Fruit fly (Drosophila melanogaster) whole organism, adult: Measurements from ENCODE around the gene CG1910.

Source experiments
- CG11617 ChIP-seq: fragments of 200-800 bp; sonication (Bioruptor generic); optimal IDR thresholded peaks from 2 replicates; lab custom pipeline; 2017; ENCODE audit warnings: mild to moderate bottlenecking, missing biosample characterization, missing genetic modification reagents, missing genetic modification characterization
- CG12768 ChIP-seq: fragments of 200-800 bp; sonication (Bioruptor generic); optimal IDR thresholded peaks from 2 replicates; lab custom pipeline; 2017; ENCODE audit warnings: missing biosample characterization, missing genetic modification characterization, mild to moderate bottlenecking, moderate library complexity, missing genetic modification reagents
- CG14711 ChIP-seq: fragments of 200-800 bp; sonication (Bioruptor generic); optimal IDR thresholded peaks from 2 replicates; lab custom pipeline; 2018; ENCODE audit warnings: missing biosample characterization, mild to moderate bottlenecking, missing genetic modification characterization, moderate library complexity
- CG1620 ChIP-seq: fragments of 200-800 bp; sonication (Bioruptor generic); optimal IDR thresholded peaks from 2 replicates; lab custom pipeline; 2016; ENCODE audit warnings: missing biosample characterization, missing genetic modification characterization
- CG33017 ChIP-seq: fragments of 200-800 bp; sonication (Bioruptor generic); optimal IDR thresholded peaks from 2 replicates; lab custom pipeline; 2018; ENCODE audit warnings: missing biosample characterization, mild to moderate bottlenecking, missing genetic modification characterization, moderate library complexity
- CG5204 ChIP-seq: fragments of 200-800 bp; sonication (Bioruptor generic); optimal IDR thresholded peaks from 2 replicates; lab custom pipeline; 2016; ENCODE audit warnings: missing biosample characterization, missing genetic modification characterization
- CG7045 ChIP-seq: fragments of 200-800 bp; sonication (Bioruptor generic); optimal IDR thresholded peaks from 2 replicates; lab custom pipeline; 2017; ENCODE audit warnings: missing biosample characterization, mild to moderate bottlenecking, missing genetic modification characterization
- CG7101 ChIP-seq: fragments of 200-800 bp; sonication (Bioruptor generic); optimal IDR thresholded peaks from 2 replicates; lab custom pipeline; 2018; ENCODE audit warnings: missing biosample characterization, mild to moderate bottlenecking, missing genetic modification characterization, moderate library complexity
- Clk ChIP-seq: fragments of 200-800 bp; sonication (Bioruptor generic); optimal IDR thresholded peaks from 2 replicates; lab custom pipeline; 2017; ENCODE audit warnings: missing biosample characterization, missing genetic modification characterization
- Crg-1 ChIP-seq: fragments of 200-800 bp; sonication (Bioruptor generic); optimal IDR thresholded peaks from 2 replicates; lab custom pipeline; 2016; ENCODE audit warnings: missing biosample characterization, missing genetic modification characterization
- Hr96 ChIP-seq: fragments of 200-800 bp; sonication (Bioruptor generic); optimal IDR thresholded peaks from 2 replicates; lab custom pipeline; 2016; ENCODE audit warnings: missing biosample characterization, missing genetic modification characterization
- Mnt ChIP-seq: fragments of 200-800 bp; sonication (Bioruptor generic); optimal IDR thresholded peaks from 2 replicates; lab custom pipeline; 2016; ENCODE audit warnings: missing biosample characterization, mild to moderate bottlenecking, missing genetic modification characterization
- bab1 ChIP-seq: fragments of 200-800 bp; sonication (Bioruptor generic); optimal IDR thresholded peaks from 3 replicates; lab custom pipeline; 2019; ENCODE audit warnings: missing biosample characterization, mild to moderate bottlenecking, missing genetic modification characterization, moderate library complexity
- cic ChIP-seq: fragments of 200-800 bp; sonication (Bioruptor generic); optimal IDR thresholded peaks from 2 replicates; lab custom pipeline; 2017; ENCODE audit warnings: missing biosample characterization, mild to moderate bottlenecking, missing genetic modification characterization, moderate library complexity
- cnc ChIP-seq, 2 experiments: fragments of >200 bp; optimal IDR thresholded peaks; 2 replicates each; lab custom pipeline; 2017
- kay ChIP-seq: fragments of 200-800 bp; sonication (Bioruptor generic); peaks from one replicate; lab custom pipeline; 2016; ENCODE audit warnings: missing biosample characterization, missing genetic modification characterization, borderline replicate concordance
- ovo ChIP-seq: fragments of 200-800 bp; sonication (Bioruptor generic); optimal IDR thresholded peaks from 2 replicates; lab custom pipeline; 2016; ENCODE audit warnings: missing biosample characterization, missing genetic modification characterization
- pad ChIP-seq: fragments of 200-800 bp; sonication (Bioruptor generic); optimal IDR thresholded peaks from 3 replicates; lab custom pipeline; 2017; ENCODE audit warnings: missing biosample characterization, missing genetic modification characterization, mild to moderate bottlenecking, moderate library complexity, missing genetic modification reagents
- tj ChIP-seq: fragments of 200-800 bp; sonication (Bioruptor generic); optimal IDR thresholded peaks from 3 replicates; lab custom pipeline; 2017; ENCODE audit warnings: missing biosample characterization, mild to moderate bottlenecking, missing genetic modification characterization, moderate library complexity
- toe ChIP-seq: fragments of 200-800 bp; sonication (Bioruptor generic); optimal IDR thresholded peaks from 2 replicates; lab custom pipeline; 2016; ENCODE audit warnings: missing biosample characterization, missing genetic modification characterization

CG1910 gene

dm6 chr3R:31727773-31728172 lies 19.7 kb upstream of the CG1910 start:
- TF ChIP-seq kay (GFP tag; lab: Kevin White, UChicago) (no peak), CG12768 (GFP tag; lab: Kevin White, UChicago) (no peak), CG7101 (no peak), CG33017 (tag; lab: Kevin White, UChicago) (no peak), bab1 (GFP tag; lab: Kevin White, UChicago) (no peak), cnc (optimal IDR thresholded peaks at IDR 0.05; lab: Kevin White, UChicago) (no peak), Mnt (GFP tag; lab: Kevin White, UChicago) (no peak), CG7045 (GFP tag; lab: Kevin White, UChicago) (no peak), Crg-1 (GFP tag; lab: Kevin White, UChicago) (no peak), CG14711 (tag; lab: Kevin White, UChicago) (no peak), CG5204 (GFP tag; lab: Kevin White, UChicago) (no peak), ovo (GFP tag; lab: Kevin White, UChicago) (no peak), pad (GFP tag; lab: Kevin White, UChicago) (no peak)

- TF ChIP-seq cic (GFP tag; lab: Kevin White, UChicago) (peak; percentile 6), bab1 (GFP tag; lab: Kevin White, UChicago) (peak; percentile 59), Mnt (GFP tag; lab: Kevin White, UChicago) (peak; percentile 98), pad (GFP tag; lab: Kevin White, UChicago) (no peak)
Observed at dm6 chr3R:31736776-31737175, 10.7 kb upstream of the CG1910 start, which contains the start of the genes CstF50 and CG11563. Gene CstF50, minus strand, starts transcription at chr3R:31736963. Gene CG11563, plus strand, starts transcription at chr3R:31737035.

dm6 chr3R:31738060-31738619 lies 9.3 kb upstream of the CG1910 start, which contains the start of gene eEF1alpha2:
Gene eEF1alpha2, plus strand, starts transcription at chr3R:31738468.
- no peak for TF ChIP-seq Crg-1 (GFP tag; lab: Kevin White, UChicago)
- no peak for TF ChIP-seq CG33017 (tag; lab: Kevin White, UChicago)
- TF ChIP-seq kay (GFP tag; lab: Kevin White, UChicago): peak; percentile 61
- TF ChIP-seq CG12768 (GFP tag; lab: Kevin White, UChicago): no peak
- TF ChIP-seq CG7101: no peak
- TF ChIP-seq Mnt (GFP tag; lab: Kevin White, UChicago): peak; percentile 18
- peak; percentile 44 for TF ChIP-seq toe (GFP tag; lab: Kevin White, UChicago)

dm6 chr3R:31739067-31739786 lies 8.2 kb upstream of the CG1910 start:
- TF ChIP-seq Mnt (GFP tag; lab: Kevin White, UChicago) (peak; percentile 18), cic (GFP tag; lab: Kevin White, UChicago) (no peak)

- peak; percentile 5 for TF ChIP-seq CG33017 (tag; lab: Kevin White, UChicago)
- no peak for TF ChIP-seq CG11617 (GFP tag; lab: Kevin White, UChicago)
Observed at dm6 chr3R:31741278-31741677, 6.2 kb upstream of the CG1910 start.

- no peak for TF ChIP-seq ovo (GFP tag; lab: Kevin White, UChicago)
- peak; percentile 88 for TF ChIP-seq CG14711 (tag; lab: Kevin White, UChicago)
- peak; percentile 36 for TF ChIP-seq CG12768 (GFP tag; lab: Kevin White, UChicago)
- TF ChIP-seq CG7045 (GFP tag; lab: Kevin White, UChicago): no peak
- TF ChIP-seq kay (GFP tag; lab: Kevin White, UChicago): peak; percentile 100
- peak; percentile 73 for TF ChIP-seq pad (GFP tag; lab: Kevin White, UChicago)
- TF ChIP-seq bab1 (GFP tag; lab: Kevin White, UChicago): peak; percentile 79
- TF ChIP-seq cic (GFP tag; lab: Kevin White, UChicago): peak; percentile 30
Observed at dm6 chr3R:31743279-31743678, 4.2 kb upstream of the CG1910 start, which contains the start of gene Tbca. Gene Tbca, plus strand, starts transcription at chr3R:31743490.

dm6 chr3R:31744044-31744652 lies 3.3 kb upstream of the CG1910 start, which contains the start of gene CG1896:
Gene CG1896, plus strand, starts transcription at chr3R:31744282.
- TF ChIP-seq Crg-1 (GFP tag; lab: Kevin White, UChicago) (peak; percentile 9), CG7101 (peak; percentile 60), pad (GFP tag; lab: Kevin White, UChicago) (no peak), Hr96 (GFP tag; lab: Kevin White, UChicago) (no peak), CG11617 (GFP tag; lab: Kevin White, UChicago) (peak; percentile 30), kay (GFP tag; lab: Kevin White, UChicago) (no peak), ovo (GFP tag; lab: Kevin White, UChicago) (no peak), CG7045 (GFP tag; lab: Kevin White, UChicago) (peak; percentile 19), Clk (GFP tag; lab: Kevin White, UChicago) (no peak), CG33017 (tag; lab: Kevin White, UChicago) (peak; percentile 22), CG5204 (GFP tag; lab: Kevin White, UChicago) (no peak), CG14711 (tag; lab: Kevin White, UChicago) (peak; percentile 84), cic (GFP tag; lab: Kevin White, UChicago) (no peak), CG12768 (GFP tag; lab: Kevin White, UChicago) (peak; percentile 61), CG1620 (GFP tag; lab: Kevin White, UChicago) (peak; percentile 26), toe (GFP tag; lab: Kevin White, UChicago) (peak; percentile 51), bab1 (GFP tag; lab: Kevin White, UChicago) (peak; percentile 49), Mnt (GFP tag; lab: Kevin White, UChicago) (peak; percentile 41), cnc (optimal IDR thresholded peaks at IDR 0.05; lab: Kevin White, UChicago) (no peak), tj (GFP tag; lab: Kevin White, UChicago) (no peak)
